Fruit fly (Drosophila melanogaster): ENCODE data around the gene CG17361.

The CG17361 gene

dm6 chr3L:14028485-14029384 lies 31.7 kb downstream of the CG17361 start, which contains the start of gene Ptip (continued):
- TF ChIP-seq CG2712 (tag; optimal IDR thresholded peaks at IDR 0.05) (no peak), HLH4C (GFP tag; IDR thresholded peaks at IDR 0.05; ENCODE audit: partially characterized antibody) (peak; percentile 95), cg (GFP tag; optimal IDR thresholded peaks at IDR 0.05) (peak; percentile 97), eyg (GFP tag; optimal IDR thresholded peaks at IDR 0.05) (no peak), CG12942 (GFP tag; optimal IDR thresholded peaks at IDR 0.05) (peak; percentile 17), klu (GFP tag; IDR thresholded peaks at IDR 0.05) (no peak), Hmx (GFP tag; optimal IDR thresholded peaks at IDR 0.05) (no peak), Rfx (GFP tag; IDR thresholded peaks at IDR 0.05) (peak; percentile 75), Optix (GFP tag; IDR thresholded peaks at IDR 0.05) (no peak), Dad (GFP tag; optimal IDR thresholded peaks at IDR 0.05) (no peak), ara (GFP tag; IDR thresholded peaks at IDR 0.05) (no peak), Dip2 (GFP tag; IDR thresholded peaks at IDR 0.05) (no peak), ken (GFP tag; IDR thresholded peaks at IDR 0.05) (peak; percentile 56; the same call in 2 of the 3 replicates), CG9437 (GFP tag; optimal IDR thresholded peaks at IDR 0.05) (no peak), CG10321 (GFP tag; IDR thresholded peaks at IDR 0.05) (no peak), bsh (GFP tag; optimal IDR thresholded peaks at IDR 0.05) (peak in 1 of 2 experiments; percentile 38), CG31441 (GFP tag; IDR thresholded peaks at IDR 0.05) (no peak), CG18619 (GFP tag; optimal IDR thresholded peaks at IDR 0.05) (peak; percentile 30), oc (tag; optimal IDR thresholded peaks at IDR 0.05) (no peak), exex (tag; optimal IDR thresholded peaks at IDR 0.05) (no peak), PHDP (tag; optimal IDR thresholded peaks at IDR 0.05) (no peak), p53 (GFP tag; optimal IDR thresholded peaks at IDR 0.05) (peak; percentile 8), CG17802 (tag; optimal IDR thresholded peaks at IDR 0.05) (peak; percentile 9), sens-2 (GFP tag; IDR thresholded peaks at IDR 0.05) (no peak), CG32532 (GFP tag; IDR thresholded peaks at IDR 0.05) (peak; percentile 73; the same call in 1 of the 2 replicates), HLH3B (GFP tag; IDR thresholded peaks at IDR 0.05) (peak; percentile 39; the same call in 1 of the 2 replicates), Ets97D (GFP tag; optimal IDR thresholded peaks at IDR 0.05) (peak; percentile 75), CG2129 (GFP tag; IDR thresholded peaks at IDR 0.05; ENCODE audit: partially characterized antibody) (peak; percentile 89), CG1024 (GFP tag; IDR thresholded peaks at IDR 0.05) (no peak), CG12391 (tag; optimal IDR thresholded peaks at IDR 0.05) (peak; percentile 25), Sry-δ (GFP tag; optimal IDR thresholded peaks at IDR 0.05) (peak; percentile 99), CG4424 (GFP tag; optimal IDR thresholded peaks at IDR 0.05) (no peak), tll (GFP tag; optimal IDR thresholded peaks at IDR 0.05) (peak in 1 of 2 experiments; percentile 25), CG7963 (GFP tag; IDR thresholded peaks at IDR 0.05; ENCODE audit: partially characterized antibody) (peak; percentile 97), trem (tag; optimal IDR thresholded peaks at IDR 0.05) (peak; percentile 55), CG14050 (GFP tag; IDR thresholded peaks at IDR 0.05) (no peak), Sin3A (optimal IDR thresholded peaks at IDR 0.05) (peak; percentile 86), CG8290 (GFP tag; optimal IDR thresholded peaks at IDR 0.05) (no peak), CG8290 (tag; optimal IDR thresholded peaks at IDR 0.05) (peak in 1 of 2 experiments; percentile 42), D19A (tag; optimal IDR thresholded peaks at IDR 0.05) (no peak), CG5180 (GFP tag; optimal IDR thresholded peaks at IDR 0.05) (no peak), Bdp1 (GFP tag; optimal IDR thresholded peaks at IDR 0.05) (no peak), CG17829 (tag; optimal IDR thresholded peaks at IDR 0.05) (peak; percentile 11), Adf1 (GFP tag; IDR thresholded peaks at IDR 0.05) (peak; percentile 12), so (GFP tag; IDR thresholded peaks at IDR 0.05) (no peak), pzg (GFP tag; optimal IDR thresholded peaks at IDR 0.05) (peak; percentile 91), Max (GFP tag; optimal IDR thresholded peaks at IDR 0.05) (peak; percentile 41), CG30431 (GFP tag; optimal IDR thresholded peaks at IDR 0.05) (no peak), pnt (GFP tag; optimal IDR thresholded peaks at IDR 0.05) (no peak), HLH54F (GFP tag; optimal IDR thresholded peaks at IDR 0.05) (peak; percentile 26)
